Worm (Caenorhabditis elegans): ENCODE data around the gene srt-31.

DNA sequence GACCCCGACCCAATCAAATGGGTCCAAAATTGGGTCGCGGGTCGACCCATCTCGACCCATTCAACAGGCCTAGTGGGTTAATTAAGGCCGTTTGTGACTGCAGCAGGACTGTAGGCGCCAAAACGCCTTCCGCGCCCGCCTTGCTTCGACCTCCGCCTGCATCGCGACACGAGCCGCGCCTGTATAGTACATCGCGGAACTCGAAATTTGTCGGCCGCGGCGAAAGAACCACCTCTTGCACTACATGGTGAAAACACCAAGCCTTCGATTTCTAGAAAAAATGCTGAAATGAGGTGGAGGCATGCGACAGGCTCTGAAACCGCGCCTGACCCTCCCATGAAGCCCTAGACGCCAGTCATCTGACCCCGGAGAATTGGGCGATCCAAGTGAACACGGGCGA lies 15.3 kb downstream of the srt-31 start:
- TF ChIP-seq unc-130 (GFP tag; optimal IDR thresholded peaks at IDR 0.05) (no peak), snpc-3.4 (tag; optimal IDR thresholded peaks at IDR 0.05) (no peak)
